Worm (Caenorhabditis elegans) whole organism, L4 larva: ENCODE results near the gene Y102A5C.36.

Source experiments
- Y105C5A.15 ChIP-seq: fragments of 200-800 bp; sonication (Bioruptor generic); IDR thresholded peaks from 2 replicates; pipeline ENCODE4 v1.3.6; 2022; ENCODE audit warnings: missing genetic modification characterization, missing compliant biosample characterization
- ama-1 ChIP-seq: fragments of 150-350 bp; optimal IDR thresholded peaks from 2 replicates; lab custom pipeline; 2014; ENCODE audit warnings: inconsistent platforms, mixed read lengths
- attf-4 ChIP-seq: sonication (generic microtip); optimal IDR thresholded peaks from 3 replicates; lab custom pipeline; 2017; ENCODE audit warnings: missing biosample characterization, missing genetic modification characterization
- ceh-28 ChIP-seq: fragments of 150-350 bp; optimal IDR thresholded peaks from 2 replicates; lab custom pipeline; 2014; ENCODE audit warnings: missing biosample characterization, missing genetic modification reagents, missing genetic modification characterization
- ceh-82 ChIP-seq: sonication (generic microtip); optimal IDR thresholded peaks from 2 replicates; lab custom pipeline; 2017; ENCODE audit warnings: missing biosample characterization, missing genetic modification characterization
- cey-2 ChIP-seq: sonication (generic microtip); optimal IDR thresholded peaks from 3 replicates; lab custom pipeline; 2017; ENCODE audit warnings: missing genetic modification characterization, mild to moderate bottlenecking, missing compliant biosample characterization, antibody characterized with exemption, borderline replicate concordance; ENCODE audit not compliant: insufficient read depth
- daf-19 ChIP-seq: fragments of 200-800 bp; sonication (Bioruptor generic); conservative IDR thresholded peaks from 2 replicates; pipeline ENCODE4 v1.3.6; 2022; ENCODE audit warnings: missing genetic modification characterization, missing compliant biosample characterization
- dmd-6 ChIP-seq: fragments of 200-800 bp; sonication (Bioruptor generic); IDR thresholded peaks from 2 replicates; pipeline ENCODE4 v1.3.6; 2022; ENCODE audit warnings: missing genetic modification reagents, missing genetic modification characterization, missing compliant biosample characterization
- dve-1 ChIP-seq: sonication (generic microtip); optimal IDR thresholded peaks from 2 replicates; lab custom pipeline; 2017; ENCODE audit warnings: antibody characterized with exemption, mild to moderate bottlenecking, missing genetic modification characterization, missing compliant biosample characterization; ENCODE audit not compliant: insufficient read depth
- fkh-10 ChIP-seq: fragments of 150-350 bp; optimal IDR thresholded peaks from 2 replicates; lab custom pipeline; 2014; ENCODE audit warnings: missing biosample characterization, missing genetic modification reagents, missing genetic modification characterization
- hif-1 ChIP-seq, 2 experiments: sonication (generic microtip); optimal IDR thresholded peaks; 2 replicates each; lab custom pipeline; 2016 to 2017; ENCODE audit warnings: missing compliant biosample characterization in 2 of 2, missing genetic modification characterization in 2 of 2, missing genetic modification reagents in 2 of 2, missing genotype in 2 of 2, mild to moderate bottlenecking in 1 of 2
- hlh-11 ChIP-seq: fragments of 200-800 bp; sonication (Bioruptor generic); optimal IDR thresholded peaks from 2 replicates; lab custom pipeline; 2018; ENCODE audit warnings: mild to moderate bottlenecking, missing genetic modification characterization, missing compliant biosample characterization
- lim-7 ChIP-seq: fragments of 200-800 bp; sonication (Bioruptor generic); IDR thresholded peaks from 2 replicates; pipeline ENCODE4 v1.3.6; 2022; ENCODE audit warnings: missing genetic modification characterization, missing compliant biosample characterization
- lin-1 ChIP-seq: fragments of 200-800 bp; sonication (Bioruptor generic); IDR thresholded peaks from 2 replicates; pipeline ENCODE4 v1.3.6; 2022; ENCODE audit warnings: missing genetic modification reagents, missing genetic modification characterization, missing compliant biosample characterization
- lin-15B ChIP-seq: fragments of 150-350 bp; sonication (generic microtip); optimal IDR thresholded peaks from 3 replicates; lab custom pipeline; 2014; ENCODE audit warnings: missing biosample characterization, missing genetic modification characterization
- lin-38 ChIP-seq: fragments of 200-800 bp; sonication (Bioruptor generic); IDR thresholded peaks from 2 replicates; pipeline ENCODE4 v1.3.6; 2022; ENCODE audit warnings: missing genetic modification reagents, missing genetic modification characterization, missing compliant biosample characterization
- lsy-2 ChIP-seq, 2 experiments: fragments of 150-350 bp in 1 of 2; sonication (generic microtip) in 1 of 2; optimal IDR thresholded peaks; 2 replicates each; lab custom pipeline; 2014 to 2017; ENCODE audit warnings: missing biosample characterization in 2 of 2, missing genetic modification characterization in 2 of 2
- madf-5 ChIP-seq, 2 experiments: fragments of 200-800 bp; sonication (Bioruptor generic); IDR thresholded peaks; 2 replicates each; pipeline ENCODE4 v1.3.6; 2022; ENCODE audit warnings: missing compliant biosample characterization in 2 of 2, missing genetic modification characterization in 2 of 2
- madf-9 ChIP-seq: fragments of 200-800 bp; sonication (Bioruptor generic); conservative IDR thresholded peaks from 2 replicates; pipeline ENCODE4 v1.3.6; 2022; ENCODE audit warnings: missing genetic modification reagents, missing genetic modification characterization, missing compliant biosample characterization
- mdl-1 ChIP-seq, 2 experiments: fragments of 150-350 bp in 1 of 2; sonication (generic microtip) in 1 of 2; optimal IDR thresholded peaks; 2 replicates each; lab custom pipeline; 2014 to 2017; ENCODE audit warnings: missing biosample characterization in 2 of 2, missing genetic modification characterization in 2 of 2
- mep-1 ChIP-seq: fragments of 150-350 bp; sonication (generic microtip); optimal IDR thresholded peaks from 3 replicates; lab custom pipeline; 2014; ENCODE audit warnings: missing biosample characterization, missing genetic modification characterization
- mes-2 ChIP-seq: sonication (generic microtip); optimal IDR thresholded peaks from 2 replicates; lab custom pipeline; 2016; ENCODE audit warnings: missing genotype, mild to moderate bottlenecking, missing genetic modification characterization, missing compliant biosample characterization; ENCODE audit not compliant: poor library complexity, severe bottlenecking
- nhr-28 ChIP-seq: fragments of 150-350 bp; optimal IDR thresholded peaks from 2 replicates; lab custom pipeline; 2014; ENCODE audit warnings: missing biosample characterization, missing genetic modification characterization
- nhr-41 ChIP-seq: fragments of 200-800 bp; sonication (Bioruptor generic); IDR thresholded peaks from 2 replicates; pipeline ENCODE4 v1.3.6; 2022; ENCODE audit warnings: missing genetic modification reagents, missing genetic modification characterization, missing compliant biosample characterization
- pqm-1 ChIP-seq: sonication (generic microtip); optimal IDR thresholded peaks from 2 replicates; lab custom pipeline; 2017; ENCODE audit warnings: missing biosample characterization, missing genetic modification characterization
- saeg-2 ChIP-seq: fragments of 200-800 bp; sonication (Bioruptor generic); IDR thresholded peaks from 2 replicates; pipeline ENCODE4 v1.3.6; 2022; ENCODE audit warnings: missing genetic modification reagents, missing genetic modification characterization, missing compliant biosample characterization
- snpc-4 ChIP-seq: fragments of 150-350 bp; optimal IDR thresholded peaks from 2 replicates; lab custom pipeline; 2014; ENCODE audit warnings: missing biosample characterization, missing genetic modification characterization
- unc-130 ChIP-seq: sonication (generic microtip); optimal IDR thresholded peaks from 2 replicates; lab custom pipeline; 2016; ENCODE audit warnings: missing genetic modification reagents, missing genetic modification characterization, missing compliant biosample characterization
- unc-62 ChIP-seq, 3 experiments: fragments of 150-350 bp in 1 of 3; sonication (generic microtip); optimal IDR thresholded peaks in 2 of 3; peaks in 1 of 3; 1 replicate in 1 of 3; 2 replicates in 2 of 3; lab custom pipeline; 2014 to 2017; ENCODE audit warnings: missing biosample characterization in 3 of 3, missing genetic modification characterization in 3 of 3, missing genetic modification reagents in 3 of 3, missing genotype in 1 of 3
- vab-7 ChIP-seq: fragments of 200-800 bp; sonication (Bioruptor generic); IDR thresholded peaks from 2 replicates; pipeline ENCODE4 v1.3.6; 2022; ENCODE audit warnings: missing genetic modification reagents, missing genetic modification characterization, missing compliant biosample characterization
- zfp-2 ChIP-seq: sonication (generic microtip); optimal IDR thresholded peaks from 2 replicates; lab custom pipeline; 2016; ENCODE audit warnings: mild to moderate bottlenecking, missing genetic modification characterization, missing compliant biosample characterization

Gene Y102A5C.36

DNA sequence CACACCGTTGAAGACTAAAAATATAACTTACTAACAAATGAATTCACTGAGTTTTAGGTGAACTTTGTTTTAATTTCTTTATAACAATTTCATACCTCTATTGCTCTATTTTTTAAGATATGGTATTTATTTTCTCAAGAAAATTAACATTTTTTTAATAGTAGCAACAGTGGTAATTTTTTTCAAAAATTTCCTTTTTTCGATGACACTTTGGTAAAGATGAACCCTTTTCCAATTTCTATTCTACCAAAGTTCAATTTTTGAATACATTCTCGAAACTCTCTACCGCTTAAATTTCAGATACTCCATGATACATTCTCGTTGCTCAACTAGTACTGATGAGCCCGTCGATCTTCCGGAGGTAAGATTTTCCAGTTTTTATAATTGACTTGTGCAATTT, 15.3 kb downstream of the Y102A5C.36 start, which contains the start of gene nhr-116:
nhr-116 (plus strand) TSS at position 301 of the 400 bp plus-strand sequence.
- no peak for TF ChIP-seq mes-2 (tag; lab: Kevin White, UChicago)
- no peak for TF ChIP-seq ceh-28
- no peak for TF ChIP-seq cey-2
- TF ChIP-seq ama-1 (lab: Kevin White, UChicago) = no peak
- TF ChIP-seq attf-4 (tag; lab: Kevin White, UChicago) = no peak
- no peak for TF ChIP-seq ceh-82 (tag; lab: Kevin White, UChicago)
- TF ChIP-seq snpc-4 (tag; lab: Kevin White, UChicago) = no peak
- no peak for TF ChIP-seq pqm-1 (tag; lab: Kevin White, UChicago)
- TF ChIP-seq, all 104 proteins: peak for 0

DNA sequence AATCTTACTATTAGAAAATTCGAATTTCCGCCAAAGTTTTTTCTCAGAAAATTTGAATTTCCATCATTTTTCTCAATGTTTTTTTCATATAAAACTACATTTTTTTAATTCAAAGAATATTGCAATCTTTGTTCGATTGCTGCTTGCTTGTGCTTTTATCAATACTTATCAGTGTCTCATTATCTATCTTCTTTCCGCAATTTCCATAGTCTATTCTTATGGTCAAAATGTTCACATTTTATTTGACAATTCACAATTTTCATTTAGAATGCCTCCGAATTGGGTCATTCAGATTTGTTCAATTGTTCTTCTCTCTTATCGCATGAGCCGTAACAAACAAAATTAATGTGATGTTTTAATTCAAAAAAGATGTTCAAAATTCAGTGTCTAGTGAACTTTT, 16.0 kb downstream of the Y102A5C.36 start:
- no peak for TF ChIP-seq nhr-41 (GFP tag; lab: Robert Waterston, UW)
- no peak for TF ChIP-seq attf-4 (tag; lab: Kevin White, UChicago)
- TF ChIP-seq lsy-2 (tag; optimal IDR thresholded peaks at IDR 0.05; lab: Kevin White, UChicago) = no peak
- TF ChIP-seq hlh-11 (tag; lab: Kevin White, UChicago) = no peak
- TF ChIP-seq unc-62 (GFP tag; optimal IDR thresholded peaks at IDR 0.05 in 1 of 2; lab: Kevin White, UChicago) = no peak
- TF ChIP-seq unc-62 (tag; optimal IDR thresholded peaks at IDR 0.05; lab: Kevin White, UChicago) = no peak
- TF ChIP-seq nhr-28 (tag; lab: Kevin White, UChicago) = peak; percentile 49
- TF ChIP-seq pqm-1 (tag; lab: Kevin White, UChicago) = peak; percentile 69
- peak; percentile 54; the same call in 1 of the 2 replicates for TF ChIP-seq dmd-6

ce11 chrV:16910864-16911263, 16.4 kb downstream of the Y102A5C.36 start:
- no peak for TF ChIP-seq madf-5 (GFP tag; IDR thresholded peaks at IDR 0.05; lab: Robert Waterston, UW)
- no peak for TF ChIP-seq madf-9
- TF ChIP-seq dmd-6 = 0 out of 2 replicates have a peak, but pooled peaks have one; percentile 20

ce11 chrV:16909871-16910270, 17.4 kb downstream of the Y102A5C.36 start, which contains the start of gene F09C6.16:
Gene F09C6.16 (minus strand): TSS chrV:16909971.
- TF ChIP-seq lim-7 (GFP tag; lab: Robert Waterston, UW) = no peak
- TF ChIP-seq dve-1 (tag; lab: Kevin White, UChicago) = no peak
- no peak for TF ChIP-seq hif-1 (tag; optimal IDR thresholded peaks at IDR 0.05; lab: Kevin White, UChicago)
- TF ChIP-seq Y105C5A.15 = no peak
- TF ChIP-seq ceh-28 = no peak
- TF ChIP-seq unc-62 (GFP tag; optimal IDR thresholded peaks at IDR 0.05 in 1 of 2; lab: Kevin White, UChicago) = peak in 1 of 2 experiments; percentile 6
- TF ChIP-seq unc-62 (tag; optimal IDR thresholded peaks at IDR 0.05; lab: Kevin White, UChicago) = no peak
- no peak for TF ChIP-seq lin-1 (GFP tag; lab: Robert Waterston, UW)
- TF ChIP-seq lin-15B (tag; lab: Kevin White, UChicago) = no peak
- TF ChIP-seq, all 104 proteins: peak for 1

DNA sequence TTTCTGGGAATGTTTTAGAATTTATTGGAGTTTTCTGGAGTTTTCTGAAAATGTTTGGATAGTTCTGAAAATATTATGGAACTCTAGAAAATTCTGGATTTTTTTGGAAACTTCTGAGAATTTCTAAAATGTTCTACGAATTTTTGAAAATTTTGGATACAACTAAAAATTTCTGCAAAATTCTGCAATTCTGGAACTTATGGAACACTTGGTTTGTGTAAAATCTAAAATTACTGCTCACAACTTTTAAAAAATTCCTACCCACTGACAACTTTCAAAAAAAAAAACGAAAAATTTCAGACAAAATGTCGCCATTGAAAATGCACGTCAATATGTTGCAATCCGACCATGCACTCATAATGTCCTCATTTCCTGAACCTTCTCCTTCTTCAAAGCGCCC, 22.6 kb downstream of the Y102A5C.36 start, which contains the start of gene nhr-262:
nhr-262 (plus strand) TSS at position 301 of the 400 bp plus-strand sequence.
- TF ChIP-seq attf-4 (tag; lab: Kevin White, UChicago) (no peak), vab-7 (no peak), daf-19 (GFP tag; lab: Robert Waterston, UW) (no peak), fkh-10 (GFP tag; lab: Kevin White, UChicago) (no peak), lin-38 (GFP tag; lab: Robert Waterston, UW) (no peak), cey-2 (no peak), zfp-2 (tag; lab: Kevin White, UChicago) (no peak), saeg-2 (GFP tag; lab: Robert Waterston, UW) (no peak), mdl-1 (tag; optimal IDR thresholded peaks at IDR 0.05; lab: Kevin White, UChicago) (no peak), unc-130 (GFP tag; lab: Kevin White, UChicago) (no peak), mep-1 (no peak)
